Fruit fly (Drosophila melanogaster): Measurements from ENCODE around the gene Mybbp1A.
A peak's percentile ranks its signal among the peaks of the same experiment; 100 is the strongest.
"Not testable (repeated sequence)": the region's sequence is repeated elsewhere in the genome, so short reads cannot be mapped to it uniquely, and the experiment has no call there.

The Mybbp1A gene

DNA sequence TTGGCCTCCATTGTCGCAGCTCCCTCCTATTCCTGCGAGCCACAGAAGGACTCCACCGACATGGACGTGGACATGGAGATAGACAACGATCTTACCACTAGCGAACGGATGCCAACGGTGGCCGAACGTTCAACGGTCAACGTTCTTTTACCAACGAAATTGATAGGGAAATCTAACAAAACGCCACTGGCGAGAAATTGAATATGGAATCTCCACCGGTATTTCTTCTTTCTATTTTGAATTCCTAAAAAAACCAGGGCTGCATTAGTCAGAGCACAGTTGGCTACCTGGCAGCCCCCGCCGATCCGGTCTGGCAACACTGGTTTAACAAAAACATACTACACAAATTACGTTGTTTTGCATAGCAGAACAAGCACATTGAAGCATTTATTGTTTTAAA, 14.9 kb downstream of the Mybbp1A start, which contains the start of gene CG13367:
Gene CG13367 (plus strand): TSS at position 301 of the 400 bp plus-strand sequence.
- TF ChIP-seq GATAd, brk, usp (GFP tag; optimal IDR thresholded peaks at IDR 0.05): not testable (repeated sequence)

dm6 chrX:646395-647009, 16.9 kb downstream of the Mybbp1A start:
- no peak for TF ChIP-seq Hr78 (GFP tag; optimal IDR thresholded peaks at IDR 0.05)
- no peak for TF ChIP-seq OdsH (GFP tag; optimal IDR thresholded peaks at IDR 0.05)
- no peak for TF ChIP-seq CrebA (GFP tag; optimal IDR thresholded peaks at IDR 0.05; ENCODE audit: borderline replicate concordance)
- TF ChIP-seq psq (GFP tag; optimal IDR thresholded peaks at IDR 0.05) = no peak
- no peak for TF ChIP-seq Sp1 (GFP tag; optimal IDR thresholded peaks at IDR 0.05)
- TF ChIP-seq dmrt93B (GFP tag; optimal IDR thresholded peaks at IDR 0.05) = no peak
- no peak for TF ChIP-seq woc (GFP tag; optimal IDR thresholded peaks at IDR 0.05)
- TF ChIP-seq Dif (GFP tag; optimal IDR thresholded peaks at IDR 0.05; ENCODE audit: partially characterized antibody) = no peak
- no peak for TF ChIP-seq tai (GFP tag; optimal IDR thresholded peaks at IDR 0.05)
- TF ChIP-seq Vsx2 (GFP tag; optimal IDR thresholded peaks at IDR 0.05; ENCODE audit: partially characterized antibody) = no peak
- no peak for TF ChIP-seq sv (GFP tag; optimal IDR thresholded peaks at IDR 0.05)
- TF ChIP-seq dsf (GFP tag; optimal IDR thresholded peaks at IDR 0.05; ENCODE audit: borderline replicate concordance) = no peak

- TF ChIP-seq Hr83 (GFP tag; optimal IDR thresholded peaks at IDR 0.05; ENCODE audit: poor library complexity, severe bottlenecking) = peak; percentile 10
- TF ChIP-seq dl (GFP tag; optimal IDR thresholded peaks at IDR 0.05; ENCODE audit: insufficient read depth in 1 of 2, partially characterized antibody in 2 of 2) = no peak
- peak in 1 of 2 experiments; percentile 39 for TF ChIP-seq foxo (GFP tag; optimal IDR thresholded peaks at IDR 0.05)
- peak; percentile 21 for TF ChIP-seq psq (GFP tag; optimal IDR thresholded peaks at IDR 0.05)
- no peak for TF ChIP-seq Rel (GFP tag; optimal IDR thresholded peaks at IDR 0.05)
- peak; percentile 33 for TF ChIP-seq Rel (tag; optimal IDR thresholded peaks at IDR 0.05)
- TF ChIP-seq HLH106 (tag; optimal IDR thresholded peaks at IDR 0.05) = peak; percentile 34
- no peak for TF ChIP-seq OdsH (GFP tag; optimal IDR thresholded peaks at IDR 0.05)
- no peak for TF ChIP-seq dsf (GFP tag; optimal IDR thresholded peaks at IDR 0.05; ENCODE audit: borderline replicate concordance)
- no peak for TF ChIP-seq CG9705 (GFP tag; optimal IDR thresholded peaks at IDR 0.05)
- peak; percentile 11 for TF ChIP-seq Sp1 (GFP tag; optimal IDR thresholded peaks at IDR 0.05)
Observed at dm6 chrX:647056-647627, 17.6 kb downstream of the Mybbp1A start, which contains the start of gene Roc1a. TSS of gene Roc1a (plus strand) at chrX:647304.

DNA sequence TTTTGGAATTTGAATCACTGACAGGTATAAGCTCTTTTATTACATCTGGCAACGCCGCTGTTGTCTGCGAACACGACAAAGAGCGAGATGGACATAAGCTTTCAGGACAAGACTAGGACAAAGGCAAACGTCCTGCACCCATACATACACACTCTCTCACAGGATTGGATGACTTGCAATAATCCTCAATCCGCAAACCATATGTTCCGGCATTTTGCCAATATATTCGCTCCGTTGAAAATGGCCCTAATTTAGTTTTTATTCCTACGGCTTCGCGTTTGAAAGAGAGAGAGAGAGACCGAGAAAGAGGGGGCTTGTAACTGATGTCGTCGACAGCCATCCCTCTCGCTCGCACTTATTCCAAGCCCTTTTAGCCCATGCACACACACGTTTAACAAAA, 24.6 kb downstream of the Mybbp1A start:
- no peak for TF ChIP-seq foxo (GFP tag; optimal IDR thresholded peaks at IDR 0.05)
- TF ChIP-seq dmrt93B (GFP tag; optimal IDR thresholded peaks at IDR 0.05) = no peak
- TF ChIP-seq woc (GFP tag; optimal IDR thresholded peaks at IDR 0.05) = no peak
- TF ChIP-seq brk (GFP tag; optimal IDR thresholded peaks at IDR 0.05) = no peak
- no peak for TF ChIP-seq CrebA (GFP tag; optimal IDR thresholded peaks at IDR 0.05; ENCODE audit: borderline replicate concordance)
- TF ChIP-seq sage (GFP tag; optimal IDR thresholded peaks at IDR 0.05) = no peak
- no peak for TF ChIP-seq Hnf4 (GFP tag; optimal IDR thresholded peaks at IDR 0.05)
- no peak for TF ChIP-seq psq (GFP tag; optimal IDR thresholded peaks at IDR 0.05)
- TF ChIP-seq pan (optimal IDR thresholded peaks at IDR 0.05) = no peak

DNA sequence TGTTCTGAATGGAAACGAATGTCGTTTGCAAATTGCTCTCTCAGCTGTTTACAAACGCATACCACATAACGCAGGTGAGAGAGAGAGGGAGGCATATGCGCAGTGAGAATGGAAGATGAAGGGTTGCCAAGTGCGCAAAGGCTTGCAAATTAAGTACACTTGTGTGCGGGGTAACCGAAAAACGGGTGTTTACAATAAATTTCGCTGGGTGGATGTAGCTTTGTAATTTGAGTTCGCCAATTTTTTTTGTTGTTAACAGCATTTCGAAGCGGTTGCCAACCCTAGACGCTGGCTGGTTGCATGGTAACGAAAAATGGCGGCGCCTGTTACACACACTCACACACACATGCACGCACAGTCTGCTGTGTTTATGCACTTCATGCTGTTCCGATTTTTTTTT, 25.4 kb downstream of the Mybbp1A start:
- TF ChIP-seq Dif (GFP tag; optimal IDR thresholded peaks at IDR 0.05; ENCODE audit: partially characterized antibody) (peak; percentile 20), OdsH (GFP tag; optimal IDR thresholded peaks at IDR 0.05) (peak; percentile 95), Vsx2 (GFP tag; optimal IDR thresholded peaks at IDR 0.05; ENCODE audit: partially characterized antibody) (no peak), dsf (GFP tag; optimal IDR thresholded peaks at IDR 0.05; ENCODE audit: borderline replicate concordance) (peak; percentile 83), dl (GFP tag; optimal IDR thresholded peaks at IDR 0.05; ENCODE audit: insufficient read depth in 1 of 2, partially characterized antibody in 2 of 2) (no peak), N (GFP tag; optimal IDR thresholded peaks at IDR 0.05) (no peak), CrebA (GFP tag; optimal IDR thresholded peaks at IDR 0.05; ENCODE audit: borderline replicate concordance) (no peak), br (GFP tag; optimal IDR thresholded peaks at IDR 0.05) (peak; percentile 97), GATAd (GFP tag; optimal IDR thresholded peaks at IDR 0.05) (no peak), woc (GFP tag; optimal IDR thresholded peaks at IDR 0.05) (peak; percentile 93), tai (GFP tag; optimal IDR thresholded peaks at IDR 0.05) (no peak), sage (GFP tag; optimal IDR thresholded peaks at IDR 0.05) (peak; percentile 91), Hr83 (GFP tag; optimal IDR thresholded peaks at IDR 0.05; ENCODE audit: poor library complexity, severe bottlenecking) (peak; percentile 94), lola (GFP tag; optimal IDR thresholded peaks at IDR 0.05) (no peak), Dfd (GFP tag; optimal IDR thresholded peaks at IDR 0.05) (no peak), usp (GFP tag; optimal IDR thresholded peaks at IDR 0.05) (no peak), foxo (GFP tag; optimal IDR thresholded peaks at IDR 0.05) (peak; percentile 82 to 98), Myc (optimal IDR thresholded peaks at IDR 0.05) (no peak), sv (GFP tag; optimal IDR thresholded peaks at IDR 0.05) (peak; percentile 95), Mio (GFP tag; optimal IDR thresholded peaks at IDR 0.05) (peak; percentile 87), brk (GFP tag; optimal IDR thresholded peaks at IDR 0.05) (no peak), psq (GFP tag; optimal IDR thresholded peaks at IDR 0.05) (peak; percentile 93), jim (GFP tag; optimal IDR thresholded peaks at IDR 0.05) (peak; percentile 11), Hr78 (GFP tag; optimal IDR thresholded peaks at IDR 0.05) (no peak), CG9705 (GFP tag; optimal IDR thresholded peaks at IDR 0.05) (peak; percentile 96), Hnf4 (GFP tag; optimal IDR thresholded peaks at IDR 0.05) (peak; percentile 98), Abd-B (GFP tag; optimal IDR thresholded peaks at IDR 0.05) (no peak), HLH106 (tag; optimal IDR thresholded peaks at IDR 0.05) (peak; percentile 97), rgr (GFP tag; optimal IDR thresholded peaks at IDR 0.05) (peak; percentile 98), pan (optimal IDR thresholded peaks at IDR 0.05) (no peak), dmrt93B (GFP tag; optimal IDR thresholded peaks at IDR 0.05) (peak; percentile 92), ey (GFP tag; optimal IDR thresholded peaks at IDR 0.05) (peak; percentile 98)

Measured in whole organism, wandering third instar larva.